Fruit fly (Drosophila melanogaster): ENCODE results near the gene CG3513.

dm6 chr2L:3646041-3646440 is 46.9 kb downstream of the CG3513 start:
- TF ChIP-seq CG10631 (GFP tag; optimal IDR thresholded peaks at IDR 0.05) (no peak), CG6163 (GFP tag; IDR thresholded peaks at IDR 0.05) (0 out of 3 replicates have a peak, but pooled peaks have one; percentile 29), fd59A (GFP tag; optimal IDR thresholded peaks at IDR 0.05) (no peak), CG4318 (GFP tag; optimal IDR thresholded peaks at IDR 0.05) (no peak), Hr39 (GFP tag; optimal IDR thresholded peaks at IDR 0.05) (no peak), Eip75B (GFP tag; optimal IDR thresholded peaks at IDR 0.05) (no peak), CG6792 (GFP tag; optimal IDR thresholded peaks at IDR 0.05) (no peak), Lpt (GFP tag; optimal IDR thresholded peaks at IDR 0.05) (no peak), Blimp-1 (GFP tag; optimal IDR thresholded peaks at IDR 0.05) (no peak), CG6276 (GFP tag; optimal IDR thresholded peaks at IDR 0.05) (no peak), Eip78C (GFP tag) (peak; percentile 7), achi (GFP tag; optimal IDR thresholded peaks at IDR 0.05) (no peak), CG11902 (GFP tag; optimal IDR thresholded peaks at IDR 0.05) (no peak)

Measured in whole organism, prepupa.